Worm (Caenorhabditis elegans) whole organism, L3 larva: ENCODE data around the gene F40G9.5.

ENCODE experiments used
- R02D3.7 ChIP-seq: fragments of 150-350 bp; optimal IDR thresholded peaks from 2 replicates; lab custom pipeline; 2014; ENCODE audit warnings: missing biosample characterization, missing genetic modification characterization
- ama-1 ChIP-seq: fragments of 150-350 bp; optimal IDR thresholded peaks from 2 replicates; lab custom pipeline; 2018
- elt-1 ChIP-seq: fragments of 150-350 bp; optimal IDR thresholded peaks from 2 replicates; lab custom pipeline; 2014; ENCODE audit warnings: missing biosample characterization, missing genetic modification characterization
- elt-3 ChIP-seq, 3 experiments: fragments of 150-350 bp in 1 of 3; sonication (generic microtip) in 2 of 3; optimal IDR thresholded peaks; 2 replicates in 2 of 3; 4 replicates in 1 of 3; lab custom pipeline; 2014 to 2017; ENCODE audit warnings: missing biosample characterization in 3 of 3, missing genetic modification characterization in 3 of 3
- fkh-10 ChIP-seq: sonication (generic microtip); optimal IDR thresholded peaks from 2 replicates; lab custom pipeline; 2017; ENCODE audit warnings: missing biosample characterization, missing genetic modification reagents, missing genetic modification characterization
- fos-1 ChIP-seq: fragments of 150-350 bp; optimal IDR thresholded peaks from 2 replicates; lab custom pipeline; 2014; ENCODE audit warnings: missing biosample characterization, missing genetic modification characterization
- lin-15B ChIP-seq: fragments of 150-350 bp; optimal IDR thresholded peaks from 2 replicates; lab custom pipeline; 2014; ENCODE audit warnings: missing biosample characterization, missing genetic modification characterization
- lsy-12 ChIP-seq: sonication (generic microtip); optimal IDR thresholded peaks from 2 replicates; lab custom pipeline; 2016; ENCODE audit warnings: mild to moderate bottlenecking, missing genetic modification characterization, missing compliant biosample characterization
- mdl-1 ChIP-seq: fragments of 150-350 bp; optimal IDR thresholded peaks from 2 replicates; lab custom pipeline; 2014; ENCODE audit warnings: missing biosample characterization, missing genetic modification characterization
- nfya-1 ChIP-seq: sonication (generic microtip); optimal IDR thresholded peaks from 2 replicates; lab custom pipeline; 2017; ENCODE audit warnings: missing genetic modification characterization, mild to moderate bottlenecking, missing compliant biosample characterization, antibody characterized with exemption, moderate library complexity; ENCODE audit not compliant: insufficient read depth
- nhr-23 ChIP-seq: fragments of 150-350 bp; optimal IDR thresholded peaks from 2 replicates; lab custom pipeline; 2014; ENCODE audit warnings: missing biosample characterization, missing genetic modification reagents, missing genetic modification characterization
- nhr-28 ChIP-seq: fragments of 150-350 bp; optimal IDR thresholded peaks from 2 replicates; lab custom pipeline; 2014; ENCODE audit warnings: missing biosample characterization, missing genetic modification characterization
- nhr-76 ChIP-seq: fragments of 150-350 bp; sonication (generic microtip); optimal IDR thresholded peaks from 5 replicates; lab custom pipeline; 2014; ENCODE audit warnings: missing biosample characterization, missing genetic modification characterization
- nhr-77 ChIP-seq: fragments of 150-350 bp; optimal IDR thresholded peaks from 2 replicates; lab custom pipeline; 2014; ENCODE audit warnings: missing biosample characterization, missing genetic modification characterization
- pqm-1 ChIP-seq: fragments of 150-350 bp; optimal IDR thresholded peaks from 2 replicates; lab custom pipeline; 2017; ENCODE audit warnings: missing biosample characterization, missing genetic modification characterization, inconsistent platforms
- sea-2 ChIP-seq: fragments of 150-350 bp; sonication (generic microtip); optimal IDR thresholded peaks from 4 replicates; lab custom pipeline; 2014; ENCODE audit warnings: missing biosample characterization, missing genetic modification reagents, missing genetic modification characterization
- skn-1 ChIP-seq: fragments of 150-350 bp; optimal IDR thresholded peaks from 2 replicates; lab custom pipeline; 2014; ENCODE audit warnings: missing biosample characterization, missing genetic modification characterization
- ztf-11 ChIP-seq: fragments of 150-350 bp; optimal IDR thresholded peaks from 2 replicates; lab custom pipeline; 2014; ENCODE audit warnings: missing biosample characterization, missing genetic modification characterization

The F40G9.5 gene

ce11 chrIII:227033-227432 is 46.0 kb downstream of the F40G9.5 start:
- TF ChIP-seq elt-3 (tag; optimal IDR thresholded peaks at IDR 0.05; lab: Kevin White, UChicago) (no peak), ztf-11 (tag; lab: Kevin White, UChicago) (no peak), pqm-1 (tag; lab: Kevin White, UChicago) (no peak), nfya-1 (tag; lab: Kevin White, UChicago) (no peak), ama-1 (lab: Kevin White, UChicago) (no peak), R02D3.7 (tag; lab: Kevin White, UChicago) (no peak), skn-1 (tag; lab: Kevin White, UChicago) (no peak), mdl-1 (tag; lab: Kevin White, UChicago) (no peak), nhr-28 (tag; lab: Kevin White, UChicago) (no peak)

ce11 chrIII:230129-230528 is 49.1 kb downstream of the F40G9.5 start, which contains the start of gene hpo-38:
TSS of gene hpo-38 (plus strand) at chrIII:230429.
- TF ChIP-seq fkh-10 (GFP tag; lab: Kevin White, UChicago) (no peak), nhr-77 (no peak), pqm-1 (tag; lab: Kevin White, UChicago) (no peak), nhr-76 (tag; lab: Kevin White, UChicago) (no peak), sea-2 (GFP tag; lab: Kevin White, UChicago) (no peak), lin-15B (tag; lab: Kevin White, UChicago) (no peak), elt-1 (tag; lab: Kevin White, UChicago) (no peak), fos-1 (tag; lab: Kevin White, UChicago) (no peak), nhr-23 (tag; lab: Kevin White, UChicago) (no peak), lsy-12 (tag; lab: Kevin White, UChicago) (no peak), ztf-11 (tag; lab: Kevin White, UChicago) (no peak)
- TF ChIP-seq, all 47 proteins: peak for 0
